Fruit fly (Drosophila melanogaster) whole organism: ENCODE results near the gene fon.

Source experiments
- CG8478 ChIP-seq: fragments of >200 bp; optimal IDR thresholded peaks from 2 replicates; lab custom pipeline; 2018; ENCODE audit warnings: inconsistent platforms
- pan ChIP-seq: fragments of >200 bp; optimal IDR thresholded peaks from 2 replicates; lab custom pipeline; 2017

DNA sequence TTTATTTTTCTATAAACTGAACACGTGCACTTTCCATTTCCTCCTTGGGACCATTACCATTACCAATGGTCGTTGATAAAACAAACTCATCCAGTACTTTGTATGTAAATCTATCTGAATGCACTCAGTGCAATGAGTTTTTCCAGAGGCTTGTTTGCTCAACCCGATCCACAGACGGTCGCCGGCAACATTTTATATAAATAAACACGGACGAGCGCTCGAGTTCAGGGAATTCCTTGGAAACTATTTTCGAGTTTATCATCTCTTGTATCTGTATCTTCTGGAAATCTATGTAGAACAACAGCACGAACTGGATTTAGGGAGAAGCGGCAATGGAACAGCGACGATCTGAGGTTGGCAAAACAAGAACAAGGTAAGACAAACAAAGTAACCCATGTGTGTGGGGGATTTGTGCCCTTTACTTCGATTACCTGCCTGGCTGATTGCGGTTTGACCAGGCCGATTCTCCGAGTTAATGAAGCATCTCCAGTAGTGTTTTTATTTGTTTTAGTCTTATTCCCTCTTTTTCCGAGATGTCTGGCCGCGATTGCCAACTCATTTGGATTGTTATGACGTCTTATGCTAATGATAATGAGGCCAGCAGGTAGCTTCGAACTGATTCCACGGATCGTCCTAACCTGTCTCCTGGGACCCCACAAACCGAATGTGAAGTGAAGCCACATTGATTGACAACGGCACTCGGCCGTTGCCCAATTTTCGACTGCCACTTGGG is 44.8 kb downstream of the fon start:
- TF ChIP-seq CG8478 (lab: Kevin White, UChicago) (no peak), pan (lab: Kevin White, UChicago) (no peak)
